Fruit fly (Drosophila melanogaster): ENCODE results near the gene CG31674.

Gene CG31674

DNA sequence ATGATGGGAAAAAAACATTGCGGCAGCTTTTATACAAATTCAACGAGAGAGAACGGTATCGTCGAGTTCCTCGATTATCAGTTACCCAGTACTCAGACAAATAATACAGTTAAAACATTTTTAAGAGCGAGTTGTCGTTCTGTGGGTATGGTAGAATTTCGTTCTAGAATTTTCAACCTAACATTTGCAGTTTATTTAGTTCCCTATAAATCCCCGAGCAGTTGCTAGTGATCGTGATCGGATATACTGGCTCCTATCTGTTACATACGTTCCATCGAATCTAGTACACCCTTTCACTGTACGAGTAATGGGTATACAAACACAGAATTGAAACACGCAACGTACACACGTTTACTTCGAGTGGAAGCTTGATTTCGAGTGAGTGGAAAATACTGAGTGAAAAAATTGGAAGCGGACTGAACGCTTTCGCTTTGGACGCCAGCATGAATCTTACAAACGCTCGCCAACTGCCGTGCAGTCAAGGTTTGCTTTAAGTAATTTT, 33.8 kb downstream of the CG31674 start, which contains the start of gene CG9338 (continued):
- peak; percentile 39 for TF ChIP-seq psq (GFP tag; optimal IDR thresholded peaks at IDR 0.05)
- peak; percentile 89 for TF ChIP-seq Rx (GFP tag; IDR thresholded peaks at IDR 0.05)
- peak; percentile 69 for TF ChIP-seq CG4820 (GFP tag; optimal IDR thresholded peaks at IDR 0.05)
- peak; percentile 53 for TF ChIP-seq p53 (GFP tag; optimal IDR thresholded peaks at IDR 0.05)
- peak; percentile 99 for TF ChIP-seq row (GFP tag; IDR thresholded peaks at IDR 0.05)
- peak; percentile 92 for TF ChIP-seq abd-A (tag; optimal IDR thresholded peaks at IDR 0.05)
- peak; percentile 75 for TF ChIP-seq Mes4 (GFP tag; optimal IDR thresholded peaks at IDR 0.05)
- TF ChIP-seq CG32767 (GFP tag; IDR thresholded peaks at IDR 0.05): peak; percentile 81
- peak; percentile 91 for TF ChIP-seq Fer3 (tag; optimal IDR thresholded peaks at IDR 0.05)
- TF ChIP-seq kay (GFP tag; optimal IDR thresholded peaks at IDR 0.05): peak; percentile 90
- TF ChIP-seq HLHmδ (GFP tag; optimal IDR thresholded peaks at IDR 0.05): no peak
- peak; percentile 97 for TF ChIP-seq CG2712 (tag; optimal IDR thresholded peaks at IDR 0.05)
- peak; percentile 96 for TF ChIP-seq z (GFP tag; IDR thresholded peaks at IDR 0.05)
- TF ChIP-seq phol (tag; optimal IDR thresholded peaks at IDR 0.05): peak; percentile 94
- peak; percentile 84 for TF ChIP-seq CG30403 (GFP tag; optimal IDR thresholded peaks at IDR 0.05)
- no peak for TF ChIP-seq CG15073 (GFP tag; optimal IDR thresholded peaks at IDR 0.05)
- TF ChIP-seq CG8765 (GFP tag; IDR thresholded peaks at IDR 0.05): peak; percentile 49; the same call in 1 of the 2 replicates
- peak; percentile 64 for TF ChIP-seq Chrac-16 (GFP tag; optimal IDR thresholded peaks at IDR 0.05)
- peak; percentile 53 for TF ChIP-seq CG16815 (GFP tag; optimal IDR thresholded peaks at IDR 0.05)
- TF ChIP-seq NFAT (GFP tag; IDR thresholded peaks at IDR 0.05): peak; percentile 91
- peak; percentile 92 for TF ChIP-seq CG34376 (GFP tag; optimal IDR thresholded peaks at IDR 0.05)
- no peak for TF ChIP-seq Lpt (GFP tag; optimal IDR thresholded peaks at IDR 0.05)
- peak; percentile 70 for TF ChIP-seq cg (GFP tag; optimal IDR thresholded peaks at IDR 0.05)
- TF ChIP-seq Eip74EF (GFP tag; optimal IDR thresholded peaks at IDR 0.05): peak in 1 of 2 experiments; percentile 89
- peak; percentile 82 for TF ChIP-seq Antp (GFP tag; optimal IDR thresholded peaks at IDR 0.05)
- peak; percentile 79 for TF ChIP-seq disco-r (GFP tag; optimal IDR thresholded peaks at IDR 0.05)
- TF ChIP-seq CG6813 (GFP tag; optimal IDR thresholded peaks at IDR 0.05): peak; percentile 92
- TF ChIP-seq Dip2 (GFP tag; IDR thresholded peaks at IDR 0.05): no peak
- peak; percentile 70 for TF ChIP-seq tx (GFP tag; optimal IDR thresholded peaks at IDR 0.05)
- peak; percentile 95 for TF ChIP-seq CG3281 (GFP tag; optimal IDR thresholded peaks at IDR 0.05)
- peak; percentile 94 for TF ChIP-seq scrt (GFP tag; optimal IDR thresholded peaks at IDR 0.05)
- TF ChIP-seq hth (optimal IDR thresholded peaks at IDR 0.05): no peak
- no peak for TF ChIP-seq Opbp (GFP tag; IDR thresholded peaks at IDR 0.05; ENCODE audit: partially characterized antibody)
- TF ChIP-seq CG10979 (tag; optimal IDR thresholded peaks at IDR 0.05): peak; percentile 90
- peak; percentile 70 for TF ChIP-seq CG33213 (GFP tag; optimal IDR thresholded peaks at IDR 0.05)
- no peak for TF ChIP-seq Kr (GFP tag; optimal IDR thresholded peaks at IDR 0.05)
- TF ChIP-seq Sin3A (optimal IDR thresholded peaks at IDR 0.05): no peak
- peak; percentile 81 for TF ChIP-seq Atf6 (GFP tag; IDR thresholded peaks at IDR 0.05)
- peak; percentile 77 for TF ChIP-seq CG16863 (GFP tag; optimal IDR thresholded peaks at IDR 0.05)
- peak; percentile 27 for TF ChIP-seq CG10565 (GFP tag; optimal IDR thresholded peaks at IDR 0.05)
- peak; percentile 71 for TF ChIP-seq Hsf (GFP tag; optimal IDR thresholded peaks at IDR 0.05)
- peak; percentile 88 for TF ChIP-seq ase (GFP tag; IDR thresholded peaks at IDR 0.05)
- TF ChIP-seq ci (GFP tag; IDR thresholded peaks at IDR 0.05): peak; percentile 81
- TF ChIP-seq wor (GFP tag; IDR thresholded peaks at IDR 0.05): peak; percentile 67
- TF ChIP-seq ken (GFP tag; IDR thresholded peaks at IDR 0.05): no peak; the same call in 2 of the 3 replicates
- TF ChIP-seq inv (GFP tag; IDR thresholded peaks at IDR 0.05; ENCODE audit: partially characterized antibody): peak; percentile 50; the same call in 1 of the 2 replicates
- no peak for TF ChIP-seq unc-4 (GFP tag; IDR thresholded peaks at IDR 0.05; ENCODE audit: partially characterized antibody)
- peak; percentile 64 for TF ChIP-seq dm (GFP tag; optimal IDR thresholded peaks at IDR 0.05)
- TF ChIP-seq CG6254 (GFP tag; optimal IDR thresholded peaks at IDR 0.05): peak; percentile 85
- peak; percentile 63 for TF ChIP-seq onecut (GFP tag; IDR thresholded peaks at IDR 0.05)
- TF ChIP-seq unpg (GFP tag; optimal IDR thresholded peaks at IDR 0.05): peak; percentile 76

Data from whole organism, embryonic.